Fruit fly (Drosophila melanogaster) whole organism, embryonic: ENCODE results near the gene CG4313.

Experiments
- Abd-B ChIP-seq: fragments of 200-800 bp; sonication (Bioruptor generic); optimal IDR thresholded peaks from 2 replicates; lab custom pipeline; 2018; ENCODE audit warnings: missing biosample characterization, mild to moderate bottlenecking, missing genetic modification characterization, moderate library complexity
- Awh ChIP-seq: fragments of 200-800 bp; sonication (Bioruptor generic); IDR thresholded peaks from 2 replicates; pipeline ENCODE4, ENCODE4 v1.3.6; 2022; ENCODE audit warnings: missing biosample characterization, missing genetic modification characterization
- B-H1 ChIP-seq: fragments of 200-800 bp; sonication (Bioruptor generic); IDR thresholded peaks from 3 replicates; pipeline ENCODE4 v1.3.6; 2022; ENCODE audit warnings: missing biosample characterization, missing genetic modification characterization
- BEAF-32 ChIP-seq: fragments of 200-800 bp; sonication (Bioruptor generic); optimal IDR thresholded peaks from 3 replicates; lab custom pipeline; 2017; ENCODE audit warnings: missing biosample characterization, missing genetic modification characterization, mild to moderate bottlenecking, moderate library complexity, missing genetic modification reagents
- Blimp-1 ChIP-seq: fragments of 200-800 bp; sonication (Bioruptor generic); optimal IDR thresholded peaks from 3 replicates; lab custom pipeline; 2018; ENCODE audit warnings: missing biosample characterization, missing genetic modification characterization, mild to moderate bottlenecking, moderate library complexity, missing genetic modification reagents
- CG10209 ChIP-seq: fragments of 200-800 bp; sonication (Bioruptor generic); optimal IDR thresholded peaks from 3 replicates; lab custom pipeline; 2017; ENCODE audit warnings: missing biosample characterization, mild to moderate bottlenecking, missing genetic modification characterization, missing genetic modification reagents
- CG10366 ChIP-seq: fragments of 200-800 bp; sonication (Bioruptor generic); IDR thresholded peaks from 2 replicates; pipeline ENCODE4 v1.3.6; 2022; ENCODE audit warnings: missing biosample characterization, missing genetic modification characterization
- CG10979 ChIP-seq: fragments of 200-800 bp; sonication (Bioruptor generic); optimal IDR thresholded peaks from 2 replicates; lab custom pipeline; 2018; ENCODE audit warnings: missing biosample characterization, mild to moderate bottlenecking, missing genetic modification characterization, moderate library complexity
- CG11723 ChIP-seq: fragments of 200-800 bp; sonication (Bioruptor generic); optimal IDR thresholded peaks from 2 replicates; lab custom pipeline; 2017; ENCODE audit warnings: missing biosample characterization, mild to moderate bottlenecking, missing genetic modification characterization
- CG12942 ChIP-seq: fragments of 200-800 bp; sonication (Bioruptor generic); optimal IDR thresholded peaks from 3 replicates; lab custom pipeline; 2016; ENCODE audit warnings: missing biosample characterization, missing genetic modification characterization
- CG14014 ChIP-seq: fragments of 200-800 bp; sonication (Bioruptor generic); IDR thresholded peaks from 2 replicates; pipeline ENCODE4 v1.3.6; 2022; ENCODE audit warnings: missing biosample characterization, missing genetic modification characterization
- CG15601 ChIP-seq: fragments of 200-800 bp; sonication (Bioruptor generic); optimal IDR thresholded peaks from 3 replicates; lab custom pipeline; 2019; ENCODE audit warnings: missing biosample characterization, mild to moderate bottlenecking, missing genetic modification characterization, moderate library complexity
- CG18476 ChIP-seq: fragments of 200-800 bp; sonication (Bioruptor generic); optimal IDR thresholded peaks from 2 replicates; lab custom pipeline; 2016; ENCODE audit warnings: missing biosample characterization, mild to moderate bottlenecking, missing genetic modification characterization
- CG2116 ChIP-seq: fragments of 200-800 bp; sonication (Bioruptor generic); optimal IDR thresholded peaks from 3 replicates; lab custom pipeline; 2018; ENCODE audit warnings: missing biosample characterization, mild to moderate bottlenecking, missing genetic modification characterization
- CG2129 ChIP-seq: fragments of 200-800 bp; sonication (Bioruptor generic); IDR thresholded peaks from 2 replicates; pipeline ENCODE4 v1.3.6; 2022; ENCODE audit warnings: missing biosample characterization, missing genetic modification characterization; ENCODE audit not compliant: partially characterized antibody
- CG2199 ChIP-seq: fragments of 200-800 bp; sonication (Bioruptor generic); IDR thresholded peaks from 3 replicates; pipeline ENCODE4 v1.3.6; 2022; ENCODE audit warnings: missing biosample characterization, missing genetic modification characterization
- CG30431 ChIP-seq: fragments of 200-800 bp; sonication (Bioruptor generic); optimal IDR thresholded peaks from 2 replicates; lab custom pipeline; 2017; ENCODE audit warnings: missing biosample characterization, missing genetic modification characterization
- CG3065 ChIP-seq: fragments of 200-800 bp; sonication (Bioruptor generic); optimal IDR thresholded peaks from 2 replicates; lab custom pipeline; 2016; ENCODE audit warnings: missing biosample characterization, missing genetic modification characterization
- CG32767 ChIP-seq: fragments of 200-800 bp; sonication (Bioruptor generic); IDR thresholded peaks from 2 replicates; pipeline ENCODE4 v1.3.6; 2022; ENCODE audit warnings: missing biosample characterization, missing genetic modification characterization
- CG6683 ChIP-seq: fragments of 200-800 bp; sonication (Bioruptor generic); optimal IDR thresholded peaks from 2 replicates; lab custom pipeline; 2017; ENCODE audit warnings: missing biosample characterization, mild to moderate bottlenecking, missing genetic modification characterization, missing genetic modification reagents
- CG6791 ChIP-seq: fragments of 200-800 bp; sonication (Bioruptor generic); IDR thresholded peaks from 3 replicates; pipeline ENCODE4 v1.3.6; 2022; ENCODE audit warnings: missing biosample characterization, missing genetic modification characterization; ENCODE audit not compliant: partially characterized antibody
- CG7271 ChIP-seq: fragments of 200-800 bp; sonication (Bioruptor generic); optimal IDR thresholded peaks from 2 replicates; lab custom pipeline; 2018; ENCODE audit warnings: missing biosample characterization, mild to moderate bottlenecking, missing genetic modification characterization, moderate library complexity
- CG7556 ChIP-seq: fragments of 200-800 bp; sonication (Bioruptor generic); optimal IDR thresholded peaks from 2 replicates; lab custom pipeline; 2017; ENCODE audit warnings: missing biosample characterization, mild to moderate bottlenecking, missing genetic modification characterization
- CG8290 ChIP-seq, 3 experiments: fragments of 200-800 bp; sonication (Bioruptor generic); optimal IDR thresholded peaks; 2 replicates each; lab custom pipeline; 2016 to 2019; ENCODE audit warnings: missing biosample characterization in 3 of 3, missing genetic modification characterization in 3 of 3, mild to moderate bottlenecking in 2 of 3, moderate library complexity in 1 of 3
- CG8765 ChIP-seq: fragments of 200-800 bp; sonication (Bioruptor generic); IDR thresholded peaks from 2 replicates; pipeline ENCODE4 v1.3.6; 2022; ENCODE audit warnings: missing biosample characterization, missing genetic modification characterization
- Dbx ChIP-seq: fragments of 200-800 bp; sonication (Bioruptor generic); IDR thresholded peaks from 3 replicates; pipeline ENCODE4 v1.3.6; 2022; ENCODE audit warnings: missing biosample characterization, missing genetic modification characterization
- HLH4C ChIP-seq: fragments of 200-800 bp; sonication (Bioruptor generic); IDR thresholded peaks from 3 replicates; pipeline ENCODE4 v1.3.6; 2022; ENCODE audit warnings: missing biosample characterization, missing genetic modification characterization; ENCODE audit not compliant: partially characterized antibody
- Mes4 ChIP-seq: fragments of 200-800 bp; sonication (Bioruptor generic); optimal IDR thresholded peaks from 2 replicates; lab custom pipeline; 2016; ENCODE audit warnings: missing biosample characterization, missing genetic modification characterization
- Scr ChIP-seq: fragments of 200-800 bp; sonication (Bioruptor generic); IDR thresholded peaks from 2 replicates; pipeline ENCODE4 v1.3.6; 2022; ENCODE audit warnings: missing biosample characterization, missing genetic modification characterization; ENCODE audit not compliant: partially characterized antibody
- Six4 ChIP-seq: fragments of 200-800 bp; sonication (Bioruptor generic); optimal IDR thresholded peaks from 2 replicates; lab custom pipeline; 2016; ENCODE audit warnings: missing biosample characterization, missing genetic modification characterization
- Sox100B ChIP-seq: fragments of 200-800 bp; sonication (Bioruptor generic); optimal IDR thresholded peaks from 3 replicates; lab custom pipeline; 2018; ENCODE audit warnings: missing biosample characterization, mild to moderate bottlenecking, missing genetic modification characterization
- Sry-β ChIP-seq: fragments of 200-800 bp; sonication (Bioruptor generic); optimal IDR thresholded peaks from 2 replicates; lab custom pipeline; 2018; ENCODE audit warnings: missing biosample characterization, mild to moderate bottlenecking, missing genetic modification characterization, moderate library complexity
- Stat92E ChIP-seq, 3 experiments: fragments of >200 bp in 2 of 3; fragments of 200-800 bp in 1 of 3; sonication (Bioruptor generic) in 1 of 3; optimal IDR thresholded peaks; 2 replicates each; lab custom pipeline; 2017 to 2019; ENCODE audit warnings: missing biosample characterization in 3 of 3, missing genetic modification characterization in 3 of 3, mild to moderate bottlenecking in 1 of 3, moderate library complexity in 1 of 3
- TFAM ChIP-seq: fragments of 200-800 bp; sonication (Bioruptor generic); optimal IDR thresholded peaks from 2 replicates; lab custom pipeline; 2017; ENCODE audit warnings: missing biosample characterization, missing genetic modification characterization, inconsistent platforms
- Taf1 ChIP-seq: fragments of 200-800 bp; sonication (Bioruptor generic); IDR thresholded peaks from 2 replicates; pipeline ENCODE4 v1.3.6; 2022; ENCODE audit warnings: missing biosample characterization, missing genetic modification characterization
- ab ChIP-seq: fragments of 200-800 bp; sonication (Bioruptor generic); optimal IDR thresholded peaks from 2 replicates; lab custom pipeline; 2016; ENCODE audit warnings: missing biosample characterization, missing genetic modification characterization
- aop ChIP-seq: fragments of 200-800 bp; sonication (Bioruptor generic); IDR thresholded peaks from 2 replicates; pipeline ENCODE4 v1.3.6; 2022; ENCODE audit warnings: missing biosample characterization, missing genetic modification characterization
- az2 ChIP-seq: fragments of 200-800 bp; sonication (Bioruptor generic); optimal IDR thresholded peaks from 3 replicates; lab custom pipeline; 2016; ENCODE audit warnings: missing biosample characterization, missing genetic modification characterization
- bowl ChIP-seq: fragments of 200-800 bp; sonication (Bioruptor generic); IDR thresholded peaks from 2 replicates; pipeline ENCODE4 v1.3.6; 2022; ENCODE audit warnings: missing biosample characterization, missing genetic modification characterization
- caup ChIP-seq: fragments of 200-800 bp; sonication (Bioruptor generic); optimal IDR thresholded peaks from 3 replicates; lab custom pipeline; 2017; ENCODE audit warnings: missing biosample characterization, mild to moderate bottlenecking, missing genetic modification characterization, moderate library complexity; ENCODE audit not compliant: severe bottlenecking
- chif ChIP-seq, 2 experiments: fragments of 200-800 bp; sonication (Bioruptor generic); optimal IDR thresholded peaks; 3 replicates each; lab custom pipeline; 2016; ENCODE audit warnings: missing biosample characterization in 2 of 2, missing genetic modification characterization in 2 of 2
- fru ChIP-seq: fragments of >200 bp; optimal IDR thresholded peaks from 2 replicates; lab custom pipeline; 2017
- gt ChIP-seq: fragments of 200-800 bp; sonication (Bioruptor generic); IDR thresholded peaks from 2 replicates; pipeline ENCODE4 v1.3.6; 2022; ENCODE audit warnings: missing biosample characterization, missing genetic modification characterization
- her ChIP-seq: fragments of 200-800 bp; sonication (Bioruptor generic); optimal IDR thresholded peaks from 2 replicates; lab custom pipeline; 2016; ENCODE audit warnings: missing biosample characterization, missing genetic modification characterization
- otp ChIP-seq: fragments of 200-800 bp; sonication (Bioruptor generic); IDR thresholded peaks from 3 replicates; pipeline ENCODE4, ENCODE4 v1.3.6; 2022; ENCODE audit warnings: missing biosample characterization, missing genetic modification characterization
- pnt ChIP-seq: fragments of 200-800 bp; sonication (Bioruptor generic); optimal IDR thresholded peaks from 3 replicates; lab custom pipeline; 2016; ENCODE audit warnings: missing biosample characterization, missing genetic modification characterization
- ro ChIP-seq: fragments of 200-800 bp; sonication (Bioruptor generic); IDR thresholded peaks from 2 replicates; pipeline ENCODE4 v1.3.6; 2022; ENCODE audit warnings: missing biosample characterization, missing genetic modification characterization
- scrt ChIP-seq: fragments of 200-800 bp; sonication (Bioruptor generic); optimal IDR thresholded peaks from 2 replicates; lab custom pipeline; 2018; ENCODE audit warnings: missing biosample characterization, mild to moderate bottlenecking, missing genetic modification characterization, moderate library complexity
- trh ChIP-seq: fragments of 200-800 bp; sonication (Bioruptor generic); optimal IDR thresholded peaks from 2 replicates; lab custom pipeline; 2016; ENCODE audit warnings: missing biosample characterization, missing genetic modification characterization
- zen ChIP-seq: fragments of 200-800 bp; sonication (Bioruptor generic); optimal IDR thresholded peaks from 3 replicates; lab custom pipeline; 2018; ENCODE audit warnings: missing biosample characterization, mild to moderate bottlenecking, missing genetic modification characterization, moderate library complexity

Gene CG4313

dm6 chrX:2083109-2083508, 41.4 kb downstream of the CG4313 start (continued):
- TF ChIP-seq CG14014 (GFP tag; lab: Robert Waterston, UW) (peak; percentile 43; the same call in 1 of the 2 replicates), CG7271 (tag; lab: Kevin White, UChicago) (no peak), CG2199 (GFP tag; lab: Robert Waterston, UW) (no peak), CG2116 (GFP tag; lab: Kevin White, UChicago) (no peak), CG7556 (GFP tag; lab: Kevin White, UChicago) (no peak), CG8290 (GFP tag; optimal IDR thresholded peaks at IDR 0.05; lab: Kevin White, UChicago) (no peak), CG8290 (tag; optimal IDR thresholded peaks at IDR 0.05; lab: Kevin White, UChicago) (peak in 1 of 2 experiments; percentile 97), Sox100B (no peak), CG6683 (GFP tag; lab: Kevin White, UChicago) (no peak), CG8765 (peak; percentile 42; the same call in 1 of the 2 replicates), aop (no peak), otp (GFP tag; lab: Robert Waterston, UW) (0 out of 3 replicates have a peak, but pooled peaks have one; percentile 32), CG30431 (peak; percentile 23), CG15601 (tag; lab: Kevin White, UChicago) (no peak), Six4 (GFP tag; lab: Kevin White, UChicago) (no peak), Mes4 (GFP tag; lab: Kevin White, UChicago) (no peak), CG6791 (GFP tag; lab: Robert Waterston, UW) (no peak), Taf1 (GFP tag; lab: Robert Waterston, UW) (peak; percentile 69), Blimp-1 (GFP tag; lab: Kevin White, UChicago) (no peak), trh (GFP tag; lab: Kevin White, UChicago) (no peak), pnt (GFP tag; lab: Kevin White, UChicago) (peak; percentile 15), ro (GFP tag; lab: Robert Waterston, UW) (no peak), CG10366 (GFP tag; lab: Robert Waterston, UW) (peak; percentile 43), CG2129 (GFP tag; lab: Robert Waterston, UW) (no peak), Awh (GFP tag; lab: Robert Waterston, UW) (no peak), HLH4C (GFP tag; lab: Robert Waterston, UW) (no peak), CG12942 (GFP tag; lab: Kevin White, UChicago) (no peak), CG10209 (GFP tag; lab: Kevin White, UChicago) (peak; percentile 40), CG18476 (no peak), Abd-B (GFP tag; lab: Kevin White, UChicago) (peak; percentile 7), CG32767 (GFP tag; lab: Robert Waterston, UW) (no peak), BEAF-32 (GFP tag; lab: Kevin White, UChicago) (no peak), fru (no peak), Scr (GFP tag; lab: Robert Waterston, UW) (no peak), CG11723 (GFP tag; lab: Kevin White, UChicago) (peak; percentile 4), her (no peak), Stat92E (GFP tag; optimal IDR thresholded peaks at IDR 0.05; lab: Kevin White, UChicago) (no peak), caup (GFP tag; lab: Kevin White, UChicago) (peak; percentile 42), chif (GFP tag; optimal IDR thresholded peaks at IDR 0.05; lab: Kevin White, UChicago) (peak; percentile 19 to 26), Dbx (GFP tag; lab: Robert Waterston, UW) (peak; percentile 76), az2 (GFP tag; lab: Kevin White, UChicago) (peak; percentile 24), scrt (GFP tag; lab: Kevin White, UChicago) (peak; percentile 49), CG3065 (GFP tag; lab: Kevin White, UChicago) (no peak), CG10979 (tag; lab: Kevin White, UChicago) (no peak), B-H1 (peak; percentile 48; the same call in 2 of the 3 replicates), Sry-β (no peak), bowl (no peak), zen (tag; lab: Kevin White, UChicago) (no peak), gt (no peak), TFAM (GFP tag; lab: Kevin White, UChicago) (no peak), ab (GFP tag; lab: Kevin White, UChicago) (peak; percentile 59)
